Fruit fly (Drosophila melanogaster) whole organism, embryonic: Measurements from ENCODE around the gene peg.

Experiments used
- ATbp ChIP-seq: fragments of 200-800 bp; sonication (Bioruptor generic); optimal IDR thresholded peaks from 2 replicates; lab custom pipeline; 2017; ENCODE audit warnings: missing biosample characterization, mild to moderate bottlenecking, missing genetic modification characterization, missing genetic modification reagents
- Bgb ChIP-seq: fragments of 200-800 bp; sonication (Bioruptor generic); IDR thresholded peaks from 2 replicates; pipeline ENCODE4 v1.3.6; 2022; ENCODE audit warnings: missing biosample characterization, missing genetic modification characterization; ENCODE audit not compliant: partially characterized antibody
- CG11504 ChIP-seq: fragments of 200-800 bp; sonication (Bioruptor generic); optimal IDR thresholded peaks from 3 replicates; lab custom pipeline; 2019; ENCODE audit warnings: missing biosample characterization, mild to moderate bottlenecking, missing genetic modification characterization, moderate library complexity
- CG12155 ChIP-seq: fragments of 200-800 bp; sonication (Bioruptor generic); optimal IDR thresholded peaks from 3 replicates; lab custom pipeline; 2016; ENCODE audit warnings: missing biosample characterization, missing genetic modification characterization
- CG13894 ChIP-seq: fragments of 200-800 bp; sonication (Bioruptor generic); optimal IDR thresholded peaks from 3 replicates; lab custom pipeline; 2018; ENCODE audit warnings: missing biosample characterization, mild to moderate bottlenecking, missing genetic modification characterization, moderate library complexity
- CG15479 ChIP-seq: fragments of 200-800 bp; sonication (Bioruptor generic); optimal IDR thresholded peaks from 3 replicates; lab custom pipeline; 2019; ENCODE audit warnings: missing biosample characterization, mild to moderate bottlenecking, missing genetic modification characterization, moderate library complexity
- CG2129 ChIP-seq: fragments of 200-800 bp; sonication (Bioruptor generic); IDR thresholded peaks from 2 replicates; pipeline ENCODE4 v1.3.6; 2022; ENCODE audit warnings: missing biosample characterization, missing genetic modification characterization; ENCODE audit not compliant: partially characterized antibody
- CG31388 ChIP-seq: fragments of 200-800 bp; sonication (Bioruptor generic); optimal IDR thresholded peaks from 2 replicates; lab custom pipeline; 2016; ENCODE audit warnings: missing biosample characterization, missing genetic modification characterization
- CG32532 ChIP-seq: fragments of 200-800 bp; sonication (Bioruptor generic); IDR thresholded peaks from 2 replicates; pipeline ENCODE4 v1.3.6; 2022; ENCODE audit warnings: missing biosample characterization, missing genetic modification characterization
- CG34376 ChIP-seq: fragments of 200-800 bp; sonication (Bioruptor generic); optimal IDR thresholded peaks from 2 replicates; lab custom pipeline; 2018; ENCODE audit warnings: missing biosample characterization, mild to moderate bottlenecking, missing genetic modification characterization
- CG34422 ChIP-seq: fragments of 200-800 bp; sonication (Bioruptor generic); IDR thresholded peaks from 3 replicates; pipeline ENCODE4 v1.3.6; 2022; ENCODE audit warnings: missing biosample characterization, missing genetic modification characterization
- CG4328 ChIP-seq: fragments of 200-800 bp; sonication (Bioruptor generic); optimal IDR thresholded peaks from 3 replicates; lab custom pipeline; 2017; ENCODE audit warnings: missing biosample characterization, missing genetic modification reagents, missing genetic modification characterization
- CG4360 ChIP-seq: fragments of 200-800 bp; sonication (Bioruptor generic); IDR thresholded peaks from 2 replicates; pipeline ENCODE4 v1.3.6; 2022; ENCODE audit warnings: missing biosample characterization, missing genetic modification characterization
- CG6765 ChIP-seq: fragments of 200-800 bp; sonication (Bioruptor generic); optimal IDR thresholded peaks from 3 replicates; lab custom pipeline; 2017; ENCODE audit warnings: missing biosample characterization, mild to moderate bottlenecking, missing genetic modification characterization
- CG8290 ChIP-seq, 3 experiments: fragments of 200-800 bp; sonication (Bioruptor generic); optimal IDR thresholded peaks; 2 replicates each; lab custom pipeline; 2016 to 2019; ENCODE audit warnings: missing biosample characterization in 3 of 3, missing genetic modification characterization in 3 of 3, mild to moderate bottlenecking in 2 of 3, moderate library complexity in 1 of 3
- CG9437 ChIP-seq: fragments of 200-800 bp; sonication (Bioruptor generic); optimal IDR thresholded peaks from 2 replicates; lab custom pipeline; 2018; ENCODE audit warnings: missing biosample characterization, mild to moderate bottlenecking, missing genetic modification characterization
- Deaf1 ChIP-seq: fragments of 200-800 bp; optimal IDR thresholded peaks from 3 replicates; lab custom pipeline; 2019; ENCODE audit warnings: missing biosample characterization, mild to moderate bottlenecking, missing genetic modification characterization, moderate library complexity
- E2f1 ChIP-seq: fragments of 200-800 bp; sonication (Bioruptor generic); IDR thresholded peaks from 2 replicates; pipeline ENCODE4 v1.3.6; 2022; ENCODE audit warnings: missing biosample characterization, missing genetic modification characterization
- GATAe ChIP-seq: fragments of 200-800 bp; sonication (Bioruptor generic); conservative IDR thresholded peaks from 2 replicates; pipeline ENCODE4 v1.3.6; 2022; ENCODE audit warnings: missing biosample characterization, missing genetic modification characterization
- Hmr ChIP-seq: fragments of 200-800 bp; sonication (Bioruptor generic); optimal IDR thresholded peaks from 3 replicates; lab custom pipeline; 2017; ENCODE audit warnings: mild to moderate bottlenecking, missing biosample characterization, missing genetic modification reagents, missing genetic modification characterization
- Med ChIP-seq: fragments of 200-800 bp; sonication (Bioruptor generic); peaks from one replicate; lab custom pipeline; 2016; ENCODE audit warnings: missing biosample characterization, missing genetic modification characterization, mild to moderate bottlenecking, inconsistent platforms, moderate library complexity
- Nf-YB ChIP-seq: fragments of 200-800 bp; sonication (Bioruptor generic); optimal IDR thresholded peaks from 3 replicates; lab custom pipeline; 2019; ENCODE audit warnings: missing biosample characterization, mild to moderate bottlenecking, missing genetic modification characterization, moderate library complexity
- Nf-YC ChIP-seq: fragments of 200-800 bp; optimal IDR thresholded peaks from 3 replicates; lab custom pipeline; 2019; ENCODE audit warnings: missing biosample characterization, mild to moderate bottlenecking, missing genetic modification characterization, moderate library complexity
- Oli ChIP-seq: fragments of 200-800 bp; sonication (Bioruptor generic); optimal IDR thresholded peaks from 2 replicates; lab custom pipeline; 2018; ENCODE audit warnings: missing biosample characterization, mild to moderate bottlenecking, missing genetic modification characterization, moderate library complexity
- Trl ChIP-seq, 3 experiments: fragments of >200 bp in 2 of 3; fragments of 200-800 bp in 1 of 3; sonication (Bioruptor generic) in 1 of 3; optimal IDR thresholded peaks; 2 replicates in 1 of 3; 3 replicates in 2 of 3; lab custom pipeline; 2016 to 2017; ENCODE audit warnings: missing biosample characterization in 1 of 3, missing genetic modification characterization in 1 of 3
- abd-A ChIP-seq: fragments of 200-800 bp; sonication (Bioruptor generic); optimal IDR thresholded peaks from 3 replicates; lab custom pipeline; 2019; ENCODE audit warnings: missing biosample characterization, mild to moderate bottlenecking, missing genetic modification characterization, moderate library complexity
- corto ChIP-seq: fragments of 200-800 bp; sonication (Bioruptor generic); optimal IDR thresholded peaks from 2 replicates; lab custom pipeline; 2016; ENCODE audit warnings: missing biosample characterization, mild to moderate bottlenecking, missing genetic modification characterization, moderate library complexity
- crol ChIP-seq: fragments of 200-800 bp; sonication (Bioruptor generic); IDR thresholded peaks from 2 replicates; pipeline ENCODE4 v1.3.6; 2022; ENCODE audit warnings: missing biosample characterization, missing genetic modification characterization
- dati ChIP-seq: fragments of 200-800 bp; sonication (Bioruptor generic); IDR thresholded peaks from 2 replicates; pipeline ENCODE4 v1.3.6; 2022; ENCODE audit warnings: missing biosample characterization, missing genetic modification characterization
- ewg ChIP-seq: fragments of 200-800 bp; sonication (Bioruptor generic); optimal IDR thresholded peaks from 3 replicates; lab custom pipeline; 2017; ENCODE audit warnings: mild to moderate bottlenecking, missing biosample characterization, missing genetic modification reagents, missing genetic modification characterization
- grn ChIP-seq: fragments of 200-800 bp; sonication (Bioruptor generic); optimal IDR thresholded peaks from 3 replicates; lab custom pipeline; 2017; ENCODE audit warnings: missing biosample characterization, missing genetic modification characterization
- her ChIP-seq: fragments of 200-800 bp; sonication (Bioruptor generic); optimal IDR thresholded peaks from 2 replicates; lab custom pipeline; 2016; ENCODE audit warnings: missing biosample characterization, missing genetic modification characterization
- ken ChIP-seq: fragments of 200-800 bp; sonication (Bioruptor generic); IDR thresholded peaks from 3 replicates; pipeline ENCODE4 v1.3.6; 2022; ENCODE audit warnings: missing biosample characterization, missing genetic modification characterization
- odd ChIP-seq: fragments of 200-800 bp; sonication (Bioruptor generic); optimal IDR thresholded peaks from 2 replicates; lab custom pipeline; 2017; ENCODE audit warnings: missing biosample characterization, mild to moderate bottlenecking, missing genetic modification characterization
- row ChIP-seq: fragments of 200-800 bp; sonication (Bioruptor generic); IDR thresholded peaks from 3 replicates; pipeline ENCODE4 v1.3.6; 2022; ENCODE audit warnings: missing biosample characterization, missing genetic modification characterization
- scrt ChIP-seq: fragments of 200-800 bp; sonication (Bioruptor generic); optimal IDR thresholded peaks from 2 replicates; lab custom pipeline; 2018; ENCODE audit warnings: missing biosample characterization, mild to moderate bottlenecking, missing genetic modification characterization, moderate library complexity
- sug ChIP-seq: fragments of 200-800 bp; optimal IDR thresholded peaks from 2 replicates; lab custom pipeline; 2019; ENCODE audit warnings: missing biosample characterization, mild to moderate bottlenecking, missing genetic modification characterization, moderate library complexity
- trh ChIP-seq: fragments of 200-800 bp; sonication (Bioruptor generic); optimal IDR thresholded peaks from 2 replicates; lab custom pipeline; 2016; ENCODE audit warnings: missing biosample characterization, missing genetic modification characterization
- vfl ChIP-seq: fragments of 200-800 bp; sonication (Bioruptor generic); optimal IDR thresholded peaks from 2 replicates; lab custom pipeline; 2016; ENCODE audit warnings: missing biosample characterization, missing genetic modification characterization

Gene peg

dm6 chr3R:20977846-20978295, 46.1 kb downstream of the peg start, which contains the start of gene Calx (continued):
- TF ChIP-seq CG8290 (GFP tag; optimal IDR thresholded peaks at IDR 0.05; lab: Kevin White, UChicago), result no peak
- TF ChIP-seq CG8290 (tag; optimal IDR thresholded peaks at IDR 0.05; lab: Kevin White, UChicago), result peak in 1 of 2 experiments; percentile 39
- peak; percentile 29 for TF ChIP-seq Nf-YB (GFP tag; lab: Kevin White, UChicago)
- peak; percentile 49 to 51 for TF ChIP-seq Trl (optimal IDR thresholded peaks at IDR 0.05; lab: Kevin White, UChicago)
- no peak for TF ChIP-seq Trl (GFP tag; optimal IDR thresholded peaks at IDR 0.05; lab: Kevin White, UChicago)
- peak; percentile 3 for TF ChIP-seq CG34376 (GFP tag; lab: Kevin White, UChicago)
- TF ChIP-seq CG13894 (tag; lab: Kevin White, UChicago), result peak; percentile 56
- no peak for TF ChIP-seq dati (GFP tag; lab: Robert Waterston, UW)
- no peak for TF ChIP-seq her (GFP tag; lab: Kevin White, UChicago)
- TF ChIP-seq CG9437 (GFP tag; lab: Kevin White, UChicago), result no peak
- TF ChIP-seq Med (GFP tag; lab: Kevin White, UChicago), result peak; percentile 70
- TF ChIP-seq CG31388 (GFP tag; lab: Kevin White, UChicago), result no peak
- TF ChIP-seq odd (GFP tag; lab: Kevin White, UChicago), result no peak
- TF ChIP-seq vfl (GFP tag; lab: Kevin White, UChicago), result no peak
- no peak for TF ChIP-seq ATbp
- peak; percentile 71; the same call in 1 of the 2 replicates for TF ChIP-seq CG4360 (GFP tag; lab: Robert Waterston, UW)
- TF ChIP-seq grn (GFP tag; lab: Kevin White, UChicago), result peak; percentile 74
- peak; percentile 16; the same call in 1 of the 2 replicates for TF ChIP-seq GATAe (GFP tag; lab: Robert Waterston, UW)
- TF ChIP-seq abd-A (tag; lab: Kevin White, UChicago), result peak; percentile 78
- no peak for TF ChIP-seq CG2129 (GFP tag; lab: Robert Waterston, UW)
- TF ChIP-seq CG4328 (GFP tag; lab: Kevin White, UChicago), result no peak
- TF ChIP-seq Hmr (GFP tag; lab: Kevin White, UChicago), result peak; percentile 22
- no peak; the same call in 1 of the 2 replicates for TF ChIP-seq Bgb (GFP tag; lab: Robert Waterston, UW)
- no peak; the same call in 1 of the 2 replicates for TF ChIP-seq CG32532 (GFP tag; lab: Robert Waterston, UW)
- TF ChIP-seq row (GFP tag; lab: Robert Waterston, UW), result peak; percentile 34; the same call in 1 of the 3 replicates
- peak; percentile 52 for TF ChIP-seq Nf-YC
- no peak for TF ChIP-seq E2f1
- TF ChIP-seq CG6765 (GFP tag; lab: Kevin White, UChicago), result no peak
- peak; percentile 29 for TF ChIP-seq CG11504 (tag; lab: Kevin White, UChicago)
- TF ChIP-seq CG15479 (GFP tag; lab: Kevin White, UChicago), result peak; percentile 66
- TF ChIP-seq trh (GFP tag; lab: Kevin White, UChicago), result no peak
- TF ChIP-seq ewg (GFP tag; lab: Kevin White, UChicago), result peak; percentile 13
- peak; percentile 67; the same call in 2 of the 3 replicates for TF ChIP-seq ken (GFP tag; lab: Robert Waterston, UW)
- TF ChIP-seq CG34422, result 0 out of 3 replicates have a peak, but pooled peaks have one; percentile 31
- peak; percentile 32 for TF ChIP-seq sug (tag; lab: Kevin White, UChicago)
- no peak for TF ChIP-seq corto (GFP tag; lab: Kevin White, UChicago)
- peak; percentile 35 for TF ChIP-seq scrt (GFP tag; lab: Kevin White, UChicago)
- TF ChIP-seq crol (GFP tag; lab: Robert Waterston, UW), result peak; percentile 88
- peak; percentile 99 for TF ChIP-seq Deaf1 (tag; lab: Kevin White, UChicago)
- no peak for TF ChIP-seq Oli (tag; lab: Kevin White, UChicago)
- TF ChIP-seq CG12155, result peak; percentile 6
